Fruit fly (Drosophila melanogaster) whole organism, prepupa: Measurements from ENCODE around the gene Vajk1.

Experiments
- Blimp-1 ChIP-seq: fragments of 200-800 bp; sonication (Bioruptor generic); optimal IDR thresholded peaks from 3 replicates; lab custom pipeline; 2017; ENCODE audit warnings: missing biosample characterization, missing genetic modification characterization, mild to moderate bottlenecking, moderate library complexity, missing genetic modification reagents
- CG1621 ChIP-seq: fragments of 200-800 bp; sonication (Bioruptor generic); optimal IDR thresholded peaks from 3 replicates; lab custom pipeline; 2018; ENCODE audit warnings: missing biosample characterization, mild to moderate bottlenecking, missing genetic modification characterization
- CG32006 ChIP-seq: fragments of 200-800 bp; sonication (Bioruptor generic); optimal IDR thresholded peaks from 3 replicates; lab custom pipeline; 2017; ENCODE audit warnings: missing biosample characterization, mild to moderate bottlenecking, missing genetic modification characterization
- CG3919 ChIP-seq: fragments of 200-800 bp; sonication (Bioruptor generic); optimal IDR thresholded peaks from 3 replicates; lab custom pipeline; 2016; ENCODE audit warnings: missing biosample characterization, missing genetic modification characterization
- CG8319 ChIP-seq: fragments of 200-800 bp; sonication (Bioruptor generic); optimal IDR thresholded peaks from 3 replicates; lab custom pipeline; 2016; ENCODE audit warnings: missing biosample characterization, missing genetic modification characterization
- Gug ChIP-seq: fragments of 200-800 bp; sonication (Bioruptor generic); IDR thresholded peaks from 2 replicates; pipeline ENCODE4 v1.3.6; 2022; ENCODE audit warnings: missing biosample characterization, missing genetic modification characterization
- Hr38 ChIP-seq: sonication (Bioruptor generic); optimal IDR thresholded peaks from 2 replicates; lab custom pipeline; 2016; ENCODE audit warnings: missing biosample characterization, missing genetic modification characterization
- Lpt ChIP-seq: fragments of 200-800 bp; sonication (Bioruptor generic); optimal IDR thresholded peaks from 3 replicates; lab custom pipeline; 2016; ENCODE audit warnings: missing biosample characterization, missing genetic modification characterization
- Sox102F ChIP-seq: fragments of 200-800 bp; sonication (Bioruptor generic); optimal IDR thresholded peaks from 2 replicates; lab custom pipeline; 2016; ENCODE audit warnings: missing biosample characterization, mild to moderate bottlenecking, missing genetic modification characterization
- topi ChIP-seq: fragments of 200-800 bp; sonication (Bioruptor generic); optimal IDR thresholded peaks from 3 replicates; lab custom pipeline; 2016; ENCODE audit warnings: missing biosample characterization, missing genetic modification characterization

- TF ChIP-seq Hr38 (no peak), Sox102F (no peak), Gug (GFP tag; lab: Robert Waterston, UW) (no peak), Blimp-1 (no peak), CG32006 (GFP tag; lab: Kevin White, UChicago) (no peak), CG1621 (tag; lab: Kevin White, UChicago) (no peak), CG8319 (GFP tag; lab: Kevin White, UChicago) (no peak), Lpt (GFP tag; lab: Kevin White, UChicago) (no peak), topi (GFP tag; lab: Kevin White, UChicago) (no peak), CG3919 (no peak)
These were observed 30.5 kb downstream of the Vajk1 start for dm6 chr2L:13892826-13893225.
